Worm (Caenorhabditis elegans) whole organism, L4/young adult: Measurements from ENCODE around the gene F32D8.4.

Experiments used
- dao-5 ChIP-seq: sonication (generic microtip); optimal IDR thresholded peaks from 2 replicates; lab custom pipeline; 2016; ENCODE audit warnings: missing genotype, missing genetic modification characterization, moderate library complexity, missing compliant biosample characterization
- him-1 ChIP-seq: sonication (generic microtip); optimal IDR thresholded peaks from 2 replicates; lab custom pipeline; 2016; ENCODE audit warnings: missing genotype, missing genetic modification reagents, missing genetic modification characterization, missing compliant biosample characterization

- TF ChIP-seq dao-5 (tag; lab: Kevin White, UChicago) (no peak), him-1 (tag; lab: Kevin White, UChicago) (no peak)
Measured at ce11 chrV:10909959-10910358, 16.6 kb upstream of the F32D8.4 start.
